Worm (Caenorhabditis elegans): Measurements from ENCODE around the gene Y14H12B.1.

The Y14H12B.1 gene

DNA sequence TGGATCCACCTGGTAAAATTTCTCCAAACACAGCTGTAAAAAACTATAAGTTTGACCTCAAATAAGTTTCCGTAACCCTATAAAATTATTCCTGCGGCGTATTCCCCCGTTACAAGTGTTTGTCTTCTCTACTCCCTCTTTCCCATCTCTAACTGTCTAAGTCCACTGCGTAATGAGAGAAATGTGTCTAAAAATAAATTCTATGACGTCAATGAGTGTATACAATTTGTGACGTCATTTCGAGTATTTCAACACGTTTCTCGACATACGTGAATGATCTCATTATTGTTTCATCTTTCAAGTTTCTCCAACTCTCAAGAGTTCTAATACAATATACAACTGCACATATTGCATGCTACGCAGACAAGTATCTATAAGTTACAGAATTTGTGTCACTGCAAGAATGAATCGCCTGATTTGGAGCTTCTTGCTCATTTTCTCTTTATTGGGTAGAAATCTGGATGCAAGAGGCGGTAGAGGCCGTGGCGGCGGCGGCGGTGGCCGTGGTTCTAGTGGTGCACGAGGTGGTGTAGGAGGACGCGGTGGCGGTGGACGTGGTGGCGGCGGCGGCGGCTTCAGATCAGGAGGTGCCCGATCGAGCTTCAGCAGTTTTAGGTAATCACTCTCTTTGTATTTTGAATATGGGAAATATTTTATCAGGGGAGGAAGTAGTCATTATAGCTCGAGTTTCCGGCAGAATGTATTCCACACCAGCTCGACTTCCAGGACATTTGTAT is 36.3 kb upstream of the Y14H12B.1 start, which contains the start of gene F53C3.6 (continued):
- no peak for TF ChIP-seq F10E7.11 (tag; optimal IDR thresholded peaks at IDR 0.05)
- no peak for TF ChIP-seq ekl-4 (GFP tag; IDR thresholded peaks at IDR 0.05)
- TF ChIP-seq die-1 (tag; optimal IDR thresholded peaks at IDR 0.05) = no peak
- TF ChIP-seq ztf-28 (GFP tag; IDR thresholded peaks at IDR 0.05) = no peak
- TF ChIP-seq lin-26 (GFP tag; IDR thresholded peaks at IDR 0.05) = 0 out of 2 replicates have a peak, but pooled peaks have one; percentile 40
- TF ChIP-seq F55B11.4 (tag; optimal IDR thresholded peaks at IDR 0.05; ENCODE audit: borderline replicate concordance, insufficient read depth) = no peak
- TF ChIP-seq F22D6.2 (tag; optimal IDR thresholded peaks at IDR 0.05) = no peak
- TF ChIP-seq ceh-100 (GFP tag; IDR thresholded peaks at IDR 0.05) = no peak
- peak; percentile 64 for TF ChIP-seq nfyb-1 (GFP tag; IDR thresholded peaks at IDR 0.05)
- no peak for TF ChIP-seq hsf-1 (GFP tag; IDR thresholded peaks at IDR 0.05)
- no peak for TF ChIP-seq nhr-90 (tag; optimal IDR thresholded peaks at IDR 0.05)

ce11 chrII:3901108-3901507 is 33.1 kb upstream of the Y14H12B.1 start, which contains the start of gene F53C3.4:
Gene F53C3.4 (plus strand): TSS chrII:3901408.
- TF ChIP-seq lsy-27 (tag; optimal IDR thresholded peaks at IDR 0.05; ENCODE audit: borderline replicate concordance, insufficient read depth) (no peak), unc-130 (GFP tag; optimal IDR thresholded peaks at IDR 0.05) (no peak), cebp-2 (GFP tag; IDR thresholded peaks at IDR 0.05) (no peak), rpc-1 (optimal IDR thresholded peaks at IDR 0.05) (no peak), rpc-1 (tag; optimal IDR thresholded peaks at IDR 0.05) (no peak), nfyb-1 (GFP tag; IDR thresholded peaks at IDR 0.05) (no peak)

ce11 chrII:3902798-3903197 is 31.4 kb upstream of the Y14H12B.1 start, which contains the start of gene F53C3.3:
Gene F53C3.3 (plus strand): TSS chrII:3902856.
- TF ChIP-seq let-607 (tag; optimal IDR thresholded peaks at IDR 0.05) (no peak), egrh-3 (GFP tag; IDR thresholded peaks at IDR 0.05) (peak; percentile 52; the same call in 1 of the 2 replicates)

ce11 chrII:3906615-3907190 is 27.5 kb upstream of the Y14H12B.1 start, which contains the start of the genes F53C3.11 and fbxb-103:
Gene F53C3.11 (minus strand): TSS chrII:3906715.
Gene fbxb-103 (plus strand): TSS chrII:3907140.
- no peak for TF ChIP-seq let-607 (tag; optimal IDR thresholded peaks at IDR 0.05)
- TF ChIP-seq F37B4.10 (GFP tag; IDR thresholded peaks at IDR 0.05) = no peak
- TF ChIP-seq sptf-2 (GFP tag; optimal IDR thresholded peaks at IDR 0.05) = no peak
- TF ChIP-seq ceh-40 (GFP tag; IDR thresholded peaks at IDR 0.05) = no peak
- TF ChIP-seq madf-3 (GFP tag; IDR thresholded peaks at IDR 0.05) = no peak
- TF ChIP-seq T26A5.8 (tag; optimal IDR thresholded peaks at IDR 0.05) = no peak
- TF ChIP-seq mxl-1 (tag; optimal IDR thresholded peaks at IDR 0.05) = no peak
- TF ChIP-seq tbx-9 (tag; optimal IDR thresholded peaks at IDR 0.05; ENCODE audit: borderline replicate concordance) = no peak
- no peak for TF ChIP-seq nhr-27 (tag; optimal IDR thresholded peaks at IDR 0.05)
- no peak for TF ChIP-seq hlh-26 (GFP tag; conservative IDR thresholded peaks at IDR 0.05)
- TF ChIP-seq repo-1 (tag; optimal IDR thresholded peaks at IDR 0.05) = no peak
- TF ChIP-seq Y79H2A.3 (GFP tag; conservative IDR thresholded peaks at IDR 0.05) = no peak
- TF ChIP-seq lsy-27 (tag; optimal IDR thresholded peaks at IDR 0.05; ENCODE audit: borderline replicate concordance, insufficient read depth) = no peak
- TF ChIP-seq egl-18 (GFP tag; IDR thresholded peaks at IDR 0.05) = no peak
- TF ChIP-seq ekl-4 (GFP tag; IDR thresholded peaks at IDR 0.05) = no peak
- no peak for TF ChIP-seq F49E8.2 (tag; optimal IDR thresholded peaks at IDR 0.05; ENCODE audit: insufficient read depth)
- TF ChIP-seq attf-6 (GFP tag; IDR thresholded peaks at IDR 0.05) = no peak
- no peak for TF ChIP-seq akir-1 (GFP tag; optimal IDR thresholded peaks at IDR 0.05)
- TF ChIP-seq somi-1 (GFP tag; optimal IDR thresholded peaks at IDR 0.05) = no peak

Data from whole organism, young adult.